Worm (Caenorhabditis elegans) whole organism, L1 larva: ENCODE measurements around the gene sas-4.

Source experiments
- C04F5.9 ChIP-seq: sonication (generic microtip); optimal IDR thresholded peaks from 2 replicates; lab custom pipeline; 2016; ENCODE audit warnings: missing genetic modification characterization, missing compliant biosample characterization
- C16A3.4 ChIP-seq: fragments of 150-350 bp; optimal IDR thresholded peaks from 2 replicates; lab custom pipeline; 2014; ENCODE audit warnings: missing biosample characterization, missing genetic modification characterization
- F16B12.6 ChIP-seq: fragments of 150-350 bp; optimal IDR thresholded peaks from 2 replicates; lab custom pipeline; 2014; ENCODE audit warnings: missing biosample characterization, missing genetic modification characterization
- Y116A8C.19 ChIP-seq: sonication (generic microtip); optimal IDR thresholded peaks from 2 replicates; lab custom pipeline; 2016; ENCODE audit warnings: missing compliant biosample characterization, missing genetic modification characterization, borderline replicate concordance
- ama-1 ChIP-seq: fragments of 150-350 bp; optimal IDR thresholded peaks from 2 replicates; lab custom pipeline; 2014
- blmp-1 ChIP-seq: fragments of 150-350 bp; optimal IDR thresholded peaks from 2 replicates; lab custom pipeline; 2014; ENCODE audit warnings: missing biosample characterization, missing genetic modification characterization
- ceh-63 ChIP-seq: fragments of 200-800 bp; sonication (Bioruptor generic); optimal IDR thresholded peaks from 2 replicates; lab custom pipeline; 2018; ENCODE audit warnings: mild to moderate bottlenecking, missing genetic modification characterization, missing compliant biosample characterization
- ceh-8 ChIP-seq: fragments of 200-800 bp; sonication (Bioruptor generic); optimal IDR thresholded peaks from 2 replicates; lab custom pipeline; 2018; ENCODE audit warnings: mild to moderate bottlenecking, missing genetic modification characterization, moderate library complexity, missing compliant biosample characterization
- ceh-82 ChIP-seq, 3 experiments: fragments of 150-350 bp in 1 of 3; sonication (generic microtip) in 2 of 3; optimal IDR thresholded peaks; 2 replicates each; lab custom pipeline; 2014 to 2017; ENCODE audit warnings: missing biosample characterization in 3 of 3, missing genetic modification characterization in 3 of 3
- ceh-88 ChIP-seq: fragments of 200-800 bp; sonication (Bioruptor generic); IDR thresholded peaks from 2 replicates; pipeline ENCODE4 v1.3.6; 2022; ENCODE audit warnings: missing genetic modification characterization, missing compliant biosample characterization
- ceh-90 ChIP-seq: sonication (generic microtip); optimal IDR thresholded peaks from 2 replicates; lab custom pipeline; 2016; ENCODE audit warnings: missing genetic modification characterization, missing compliant biosample characterization
- dpl-1 ChIP-seq, 3 experiments: fragments of 150-350 bp in 2 of 3; sonication (generic microtip) in 1 of 3; optimal IDR thresholded peaks; 2 replicates each; lab custom pipeline; 2014 to 2017; ENCODE audit warnings: missing biosample characterization in 3 of 3, missing genetic modification characterization in 3 of 3, missing genetic modification reagents in 3 of 3
- efl-1 ChIP-seq, 4 experiments: fragments of 150-350 bp; optimal IDR thresholded peaks in 3 of 4; peaks in 1 of 4; 1 replicate in 1 of 4; 2 replicates in 3 of 4; lab custom pipeline; 2014; ENCODE audit warnings: missing biosample characterization in 2 of 4, missing genetic modification characterization in 2 of 4, missing genetic modification reagents in 2 of 4
- egl-13 ChIP-seq: sonication (generic microtip); optimal IDR thresholded peaks from 2 replicates; lab custom pipeline; 2016; ENCODE audit warnings: missing genotype, missing genetic modification reagents, missing genetic modification characterization, missing compliant biosample characterization
- elt-3 ChIP-seq, 6 experiments: fragments of 150-350 bp in 1 of 6; sonication (generic microtip); optimal IDR thresholded peaks; 2 replicates each; lab custom pipeline; 2017 to 2018; ENCODE audit warnings: missing biosample characterization in 6 of 6, missing genetic modification characterization in 6 of 6, inconsistent platforms in 1 of 6
- ets-5 ChIP-seq: fragments of 200-800 bp; sonication (Bioruptor generic); IDR thresholded peaks from 2 replicates; pipeline ENCODE4 v1.3.6; 2022; ENCODE audit warnings: missing genetic modification characterization, missing compliant biosample characterization
- fkh-8 ChIP-seq: sonication (generic microtip); optimal IDR thresholded peaks from 2 replicates; lab custom pipeline; 2016; ENCODE audit warnings: mild to moderate bottlenecking, missing genetic modification characterization, missing compliant biosample characterization
- fos-1 ChIP-seq: fragments of 150-350 bp; optimal IDR thresholded peaks from 2 replicates; lab custom pipeline; 2014; ENCODE audit warnings: missing biosample characterization, missing genetic modification characterization
- hlh-17 ChIP-seq: fragments of 200-800 bp; sonication (Bioruptor generic); optimal IDR thresholded peaks from 2 replicates; lab custom pipeline; 2018; ENCODE audit warnings: missing genetic modification characterization, mild to moderate bottlenecking, missing compliant biosample characterization, moderate library complexity, borderline replicate concordance
- hpl-2 ChIP-seq: fragments of 150-350 bp; optimal IDR thresholded peaks from 2 replicates; lab custom pipeline; 2014; ENCODE audit warnings: missing biosample characterization, missing genetic modification reagents, missing genetic modification characterization
- isw-1 ChIP-seq: fragments of 200-800 bp; sonication (Bioruptor generic); IDR thresholded peaks from 2 replicates; pipeline ENCODE4 v1.3.6; 2022; ENCODE audit warnings: missing genetic modification characterization, missing compliant biosample characterization
- jun-1 ChIP-seq: fragments of 150-350 bp; optimal IDR thresholded peaks from 2 replicates; lab custom pipeline; 2014; ENCODE audit warnings: missing biosample characterization, missing genetic modification reagents, missing genetic modification characterization
- lin-13 ChIP-seq: fragments of 150-350 bp; optimal IDR thresholded peaks from 2 replicates; lab custom pipeline; 2014; ENCODE audit warnings: missing biosample characterization, missing genetic modification reagents, missing genetic modification characterization
- lin-14 ChIP-seq: fragments of 200-800 bp; sonication (Bioruptor generic); optimal IDR thresholded peaks from 2 replicates; lab custom pipeline; 2018; ENCODE audit warnings: mild to moderate bottlenecking, missing genetic modification characterization, moderate library complexity, missing compliant biosample characterization
- lin-15B ChIP-seq: fragments of 150-350 bp; sonication (generic microtip); optimal IDR thresholded peaks from 3 replicates; lab custom pipeline; 2014; ENCODE audit warnings: missing biosample characterization, missing genetic modification characterization
- lin-35 ChIP-seq, 2 experiments: fragments of 150-350 bp; optimal IDR thresholded peaks; 2 replicates each; lab custom pipeline; 2014; ENCODE audit warnings: missing biosample characterization in 2 of 2, missing genetic modification characterization in 2 of 2, missing genetic modification reagents in 2 of 2
- lir-3 ChIP-seq: sonication (generic microtip); optimal IDR thresholded peaks from 2 replicates; lab custom pipeline; 2016; ENCODE audit warnings: mild to moderate bottlenecking, missing genetic modification characterization, moderate library complexity, missing compliant biosample characterization; ENCODE audit not compliant: poor library complexity
- lsy-2 ChIP-seq, 2 experiments: fragments of 150-350 bp; optimal IDR thresholded peaks; 2 replicates each; lab custom pipeline; 2014; ENCODE audit warnings: missing biosample characterization in 2 of 2, missing genetic modification characterization in 2 of 2
- mdl-1 ChIP-seq, 2 experiments: fragments of 150-350 bp; optimal IDR thresholded peaks; 2 replicates each; lab custom pipeline; 2014 to 2017; ENCODE audit warnings: missing biosample characterization in 2 of 2, missing genetic modification characterization in 2 of 2, inconsistent platforms in 1 of 2
- mep-1 ChIP-seq: fragments of 150-350 bp; optimal IDR thresholded peaks from 2 replicates; lab custom pipeline; 2014; ENCODE audit warnings: missing biosample characterization, missing genetic modification characterization
- nhr-19 ChIP-seq: fragments of 200-800 bp; sonication (Bioruptor generic); conservative IDR thresholded peaks from 2 replicates; pipeline ENCODE4 v1.3.6; 2022; ENCODE audit warnings: missing genetic modification characterization, missing compliant biosample characterization
- nhr-237 ChIP-seq: fragments of 150-350 bp; optimal IDR thresholded peaks from 2 replicates; lab custom pipeline; 2014; ENCODE audit warnings: missing biosample characterization, missing genetic modification characterization
- nhr-47 ChIP-seq: sonication (generic microtip); optimal IDR thresholded peaks from 2 replicates; lab custom pipeline; 2016; ENCODE audit warnings: mild to moderate bottlenecking, missing genetic modification characterization, moderate library complexity, missing compliant biosample characterization
- nhr-71 ChIP-seq: sonication (generic microtip); optimal IDR thresholded peaks from 2 replicates; lab custom pipeline; 2016; ENCODE audit warnings: mild to moderate bottlenecking, missing genetic modification characterization, moderate library complexity, missing compliant biosample characterization
- nhr-76 ChIP-seq: sonication (generic microtip); optimal IDR thresholded peaks from 2 replicates; lab custom pipeline; 2017; ENCODE audit warnings: missing biosample characterization, missing genetic modification characterization
- nhr-85 ChIP-seq: sonication (generic microtip); peaks from one replicate; lab custom pipeline; 2016; ENCODE audit warnings: missing genetic modification characterization, inconsistent platforms, missing compliant biosample characterization
- skn-1 ChIP-seq: fragments of 150-350 bp; optimal IDR thresholded peaks from 2 replicates; lab custom pipeline; 2014; ENCODE audit warnings: missing biosample characterization, missing genetic modification characterization
- snpc-4 ChIP-seq: fragments of 150-350 bp; optimal IDR thresholded peaks from 2 replicates; lab custom pipeline; 2014; ENCODE audit warnings: missing biosample characterization, missing genetic modification characterization
- sup-37 ChIP-seq: fragments of 200-800 bp; sonication (Bioruptor generic); optimal IDR thresholded peaks from 2 replicates; lab custom pipeline; 2018; ENCODE audit warnings: mild to moderate bottlenecking, missing genetic modification characterization, missing compliant biosample characterization
- swsn-7 ChIP-seq: sonication (generic microtip); optimal IDR thresholded peaks from 2 replicates; lab custom pipeline; 2016; ENCODE audit warnings: missing genetic modification characterization, missing compliant biosample characterization
- tbx-2 ChIP-seq: sonication (generic microtip); optimal IDR thresholded peaks from 2 replicates; lab custom pipeline; 2016; ENCODE audit warnings: missing genetic modification characterization, missing compliant biosample characterization
- unc-130 ChIP-seq: fragments of 150-350 bp; optimal IDR thresholded peaks from 2 replicates; lab custom pipeline; 2017; ENCODE audit warnings: missing biosample characterization, missing genetic modification characterization, inconsistent platforms
- unc-86 ChIP-seq: sonication (generic microtip); optimal IDR thresholded peaks from 2 replicates; lab custom pipeline; 2016; ENCODE audit warnings: missing genetic modification characterization, missing compliant biosample characterization
- vab-15 ChIP-seq: sonication (generic microtip); optimal IDR thresholded peaks from 2 replicates; lab custom pipeline; 2017; ENCODE audit warnings: missing genotype, mild to moderate bottlenecking, missing genetic modification characterization, missing compliant biosample characterization
- zip-4 ChIP-seq: fragments of 200-800 bp; sonication (Bioruptor generic); optimal IDR thresholded peaks from 2 replicates; lab custom pipeline; 2018; ENCODE audit warnings: mild to moderate bottlenecking, missing genetic modification characterization, moderate library complexity, missing compliant biosample characterization
- ztf-4 ChIP-seq: fragments of 150-350 bp; optimal IDR thresholded peaks from 2 replicates; lab custom pipeline; 2014; ENCODE audit warnings: missing biosample characterization, missing genetic modification characterization

sas-4 gene

DNA sequence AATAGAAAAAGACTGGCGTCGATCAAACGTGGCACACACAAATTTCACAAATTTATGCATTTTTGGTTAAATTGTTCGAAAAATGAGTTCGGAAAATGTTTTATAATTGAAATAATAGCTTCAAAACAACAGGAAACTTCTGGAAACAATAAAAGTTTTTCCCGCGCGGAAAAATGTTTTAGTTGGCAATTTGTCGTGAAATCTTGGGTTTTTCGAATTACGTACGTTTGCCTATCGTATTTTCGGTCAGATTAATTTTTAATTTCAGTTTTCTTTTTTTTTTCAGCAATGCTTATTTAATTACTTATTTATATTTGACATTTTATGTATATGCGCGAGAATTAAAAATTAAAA lies 37.1 kb upstream of the sas-4 start:
- no peak for TF ChIP-seq blmp-1 (tag; lab: Kevin White, UChicago)
- no peak for TF ChIP-seq mdl-1 (tag; optimal IDR thresholded peaks at IDR 0.05; lab: Kevin White, UChicago)
- no peak for TF ChIP-seq nhr-19 (GFP tag; lab: Robert Waterston, UW)
- TF ChIP-seq ceh-8 (GFP tag; lab: Kevin White, UChicago), result no peak
- TF ChIP-seq jun-1, result no peak
- no peak for TF ChIP-seq lin-35 (GFP tag; optimal IDR thresholded peaks at IDR 0.05; lab: Kevin White, UChicago)
- TF ChIP-seq lir-3 (tag; lab: Kevin White, UChicago), result no peak
- no peak for TF ChIP-seq C16A3.4 (tag; lab: Kevin White, UChicago)
- TF ChIP-seq ceh-88 (GFP tag; lab: Robert Waterston, UW), result no peak
- no peak for TF ChIP-seq efl-1 (optimal IDR thresholded peaks at IDR 0.05; lab: Kevin White, UChicago)
- no peak for TF ChIP-seq efl-1 (GFP tag; optimal IDR thresholded peaks at IDR 0.05 in 1 of 2; lab: Kevin White, UChicago)
- TF ChIP-seq lin-15B (tag; lab: Kevin White, UChicago), result no peak
- no peak for TF ChIP-seq nhr-76 (tag; lab: Kevin White, UChicago)
- TF ChIP-seq fos-1 (tag; lab: Kevin White, UChicago), result no peak
- no peak for TF ChIP-seq ceh-90 (tag; lab: Kevin White, UChicago)
- no peak for TF ChIP-seq lin-14 (GFP tag; lab: Kevin White, UChicago)
- no peak for TF ChIP-seq skn-1 (tag; lab: Kevin White, UChicago)
- TF ChIP-seq C04F5.9 (tag; lab: Kevin White, UChicago), result no peak
- no peak for TF ChIP-seq ama-1 (lab: Kevin White, UChicago)

DNA sequence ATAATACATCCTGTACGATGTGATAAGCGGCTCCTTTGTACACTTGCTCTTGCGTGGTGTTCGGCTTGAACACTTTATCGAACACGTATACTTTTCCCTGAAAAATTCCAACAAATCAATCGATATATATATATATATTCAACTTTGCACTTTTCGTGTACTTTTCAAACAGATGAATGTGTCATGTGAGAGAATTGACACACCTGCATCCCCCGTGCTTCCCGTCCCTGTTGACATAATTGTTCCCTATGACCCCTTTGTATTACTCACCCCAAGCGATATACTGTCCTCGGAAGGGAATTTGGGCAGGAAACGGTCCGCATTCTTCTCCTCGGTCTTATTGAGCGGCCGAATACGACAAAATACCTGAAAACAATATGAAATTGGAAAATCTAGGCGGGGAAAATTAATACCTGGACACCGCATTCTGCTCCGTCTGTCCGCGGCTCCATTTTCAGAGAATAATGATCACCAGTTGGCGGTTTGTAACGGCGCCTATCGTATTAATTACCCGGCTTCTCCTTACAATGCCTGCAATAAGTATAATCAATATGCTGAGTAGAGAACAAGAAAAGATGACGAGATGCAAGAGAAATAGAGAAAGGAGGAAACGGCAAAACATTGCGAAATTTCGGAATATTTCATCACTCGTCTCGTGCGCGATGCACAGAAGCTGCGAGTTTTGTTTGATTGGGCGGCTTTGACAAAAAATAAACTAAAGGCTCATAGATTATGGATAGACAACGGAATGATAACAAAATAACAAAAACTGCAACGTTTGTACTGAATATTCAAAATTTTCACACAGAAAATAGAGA lies 36.5 kb upstream of the sas-4 start, which contains the start of gene unc-116:
TSS of gene unc-116 (minus strand) at position 531 of the 818 bp plus-strand sequence.
- TF ChIP-seq lir-3 (tag; lab: Kevin White, UChicago) (peak; percentile 22), jun-1 (peak; percentile 27), lin-15B (tag; lab: Kevin White, UChicago) (peak; percentile 18), lsy-2 (tag; optimal IDR thresholded peaks at IDR 0.05; lab: Kevin White, UChicago) (peak; percentile 60 to 70), C04F5.9 (tag; lab: Kevin White, UChicago) (no peak), C16A3.4 (tag; lab: Kevin White, UChicago) (peak; percentile 34), fkh-8 (tag; lab: Kevin White, UChicago) (peak; percentile 67), mep-1 (tag; lab: Kevin White, UChicago) (peak; percentile 57), skn-1 (tag; lab: Kevin White, UChicago) (peak; percentile 94), vab-15 (tag; lab: Kevin White, UChicago) (no peak), ceh-82 (tag; optimal IDR thresholded peaks at IDR 0.05; lab: Kevin White, UChicago) (peak; percentile 50 to 72 (median 58)), hpl-2 (GFP tag; lab: Kevin White, UChicago) (peak; percentile 49), efl-1 (optimal IDR thresholded peaks at IDR 0.05; lab: Kevin White, UChicago) (peak; percentile 31 to 74), efl-1 (GFP tag; optimal IDR thresholded peaks at IDR 0.05 in 1 of 2; lab: Kevin White, UChicago) (peak; percentile 54 to 94), nhr-71 (peak; percentile 63), lin-14 (GFP tag; lab: Kevin White, UChicago) (peak; percentile 75), unc-130 (tag; lab: Kevin White, UChicago) (peak; percentile 2), elt-3 (tag; optimal IDR thresholded peaks at IDR 0.05; lab: Kevin White, UChicago) (peak in 1 of 6 experiments; percentile 13), swsn-7 (tag; lab: Kevin White, UChicago) (peak; percentile 2), isw-1 (GFP tag; lab: Robert Waterston, UW) (peak; percentile 43; the same call in 1 of the 2 replicates), lin-35 (GFP tag; optimal IDR thresholded peaks at IDR 0.05; lab: Kevin White, UChicago) (peak; percentile 38 to 39), lin-13 (GFP tag; lab: Kevin White, UChicago) (peak; percentile 7), sup-37 (no peak), nhr-85 (peak; percentile 74), hlh-17 (GFP tag; lab: Kevin White, UChicago) (no peak), unc-86 (no peak), egl-13 (peak; percentile 26), nhr-237 (tag; lab: Kevin White, UChicago) (peak; percentile 11), ets-5 (GFP tag; lab: Robert Waterston, UW) (no peak), nhr-47 (peak; percentile 47), blmp-1 (tag; lab: Kevin White, UChicago) (peak; percentile 35), nhr-19 (GFP tag; lab: Robert Waterston, UW) (peak; percentile 32; the same call in 1 of the 2 replicates), ztf-4 (peak; percentile 54), snpc-4 (tag; lab: Kevin White, UChicago) (peak; percentile 9), fos-1 (tag; lab: Kevin White, UChicago) (peak; percentile 8), Y116A8C.19 (no peak), F16B12.6 (tag; lab: Kevin White, UChicago) (peak; percentile 43), zip-4 (peak; percentile 92), dpl-1 (GFP tag; optimal IDR thresholded peaks at IDR 0.05; lab: Kevin White, UChicago) (peak in 2 of 3 experiments; percentile 18 to 31), tbx-2 (tag; lab: Kevin White, UChicago) (no peak), ceh-63 (no peak)
